Worm (Caenorhabditis elegans) whole organism, dauer: ENCODE measurements around the gene C42D8.9.

Experiments used
- unc-62 ChIP-seq: sonication (generic microtip); optimal IDR thresholded peaks from 2 replicates; lab custom pipeline; 2017; ENCODE audit warnings: missing biosample characterization, missing genetic modification reagents, missing genetic modification characterization

The C42D8.9 gene

DNA sequence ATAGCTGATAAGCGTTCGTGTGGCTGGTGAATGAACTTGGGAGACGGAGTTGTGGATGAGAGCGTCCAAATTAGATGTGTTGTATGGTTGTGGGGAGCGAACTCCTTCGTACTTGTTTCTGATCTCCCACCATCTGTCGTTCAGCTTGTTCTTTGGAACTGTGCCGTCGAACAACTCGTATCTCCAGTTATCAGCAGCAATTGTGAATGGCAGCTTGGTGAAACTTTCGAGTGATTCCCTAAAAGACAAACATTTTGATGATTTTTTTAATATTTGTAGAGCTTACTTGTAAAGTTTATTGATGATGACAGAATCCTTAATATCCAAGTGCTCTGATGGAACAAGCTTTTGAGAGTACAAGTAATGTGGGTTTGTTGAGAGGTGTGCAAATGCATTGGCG, 12.8 kb downstream of the C42D8.9 start:
- no peak for TF ChIP-seq unc-62

ce11 chrX:5087366-5087891, 19.4 kb downstream of the C42D8.9 start, which contains the start of gene pnk-4:
pnk-4 (plus strand) TSS chrX:5087841.
- TF ChIP-seq unc-62: no peak

DNA sequence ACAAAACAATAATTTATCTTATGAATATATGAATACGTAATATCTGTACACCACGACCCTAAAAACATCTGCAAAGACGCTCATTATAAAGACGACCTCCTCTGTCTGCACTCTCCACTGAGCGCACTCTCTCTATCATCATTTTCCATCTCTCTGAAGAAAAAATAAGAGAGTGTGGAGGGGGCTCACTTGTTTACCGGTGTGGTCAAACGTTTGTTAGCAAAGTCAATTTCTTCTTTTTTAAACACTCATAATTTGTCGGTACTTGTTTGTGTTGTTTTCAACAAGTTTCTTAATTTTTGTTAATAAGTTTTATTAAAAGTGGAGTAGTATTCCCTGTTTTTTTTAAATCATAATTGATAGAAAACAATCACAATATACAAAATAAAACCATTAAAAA, 20.6 kb downstream of the C42D8.9 start:
- TF ChIP-seq unc-62: no peak

DNA sequence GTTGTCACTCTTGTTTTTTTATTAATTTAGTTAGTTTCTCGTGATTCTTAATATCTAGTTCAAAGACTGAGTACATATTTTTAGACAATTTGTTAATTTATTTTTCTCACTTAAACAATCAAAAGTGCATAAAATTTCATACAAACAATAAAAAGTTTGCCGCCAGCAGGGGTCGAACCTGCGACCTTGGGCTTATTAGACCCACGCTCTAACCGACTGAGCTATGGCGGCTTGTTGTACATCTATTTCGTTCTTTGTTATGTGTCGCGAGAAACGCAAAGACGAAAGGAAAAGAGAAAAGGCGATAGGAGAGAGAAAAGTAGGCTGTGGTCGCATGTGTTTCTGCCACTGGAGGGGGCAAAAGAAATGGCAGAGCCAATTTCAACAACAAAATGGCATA, 21.4 kb downstream of the C42D8.9 start:
- TF ChIP-seq unc-62: no peak

- no peak for TF ChIP-seq unc-62
These were observed 22.3 kb downstream of the C42D8.9 start, which contains the start of gene ets-5 for ce11 chrX:5084495-5084894. ets-5 (minus strand) TSS chrX:5084526.

DNA sequence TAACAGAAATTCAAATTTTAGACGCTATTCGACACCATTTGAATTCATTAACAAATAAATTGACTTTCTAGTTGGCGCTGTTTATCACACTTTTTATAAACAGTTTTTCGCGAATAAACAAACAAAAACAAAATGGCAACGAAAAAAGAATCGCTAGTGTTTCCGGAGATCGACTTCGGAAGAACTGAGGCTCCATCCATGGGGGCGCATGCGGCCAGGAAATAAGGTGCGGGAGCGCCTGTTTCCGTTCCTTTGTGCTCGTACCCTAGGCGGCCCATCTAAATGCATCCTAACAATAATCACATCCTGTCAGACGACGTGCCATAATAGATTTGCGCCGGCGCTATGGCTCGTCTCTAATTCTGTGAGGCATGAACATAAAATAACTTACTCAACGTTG, 22.8 kb downstream of the C42D8.9 start:
- TF ChIP-seq unc-62: no peak

DNA sequence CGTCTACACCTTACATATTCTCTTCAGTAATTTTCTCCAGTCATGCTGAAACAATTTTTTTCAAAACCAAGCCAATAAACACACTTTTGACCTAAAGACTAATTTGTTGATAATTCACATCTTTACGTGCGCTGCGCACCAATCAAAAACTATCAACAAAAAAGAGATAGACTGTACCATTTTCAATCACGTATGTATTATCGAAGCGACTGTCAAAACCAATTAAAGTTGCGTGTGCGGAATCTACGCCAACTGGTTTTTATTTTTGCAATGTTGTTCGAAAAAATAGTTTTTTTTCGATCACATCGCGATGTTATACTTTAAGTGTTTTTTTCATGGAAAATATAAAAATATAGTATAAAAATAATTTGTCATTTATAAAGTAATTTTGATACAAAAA, 27.5 kb downstream of the C42D8.9 start:
- TF ChIP-seq unc-62: no peak

- TF ChIP-seq unc-62: no peak
These were observed 29.0 kb downstream of the C42D8.9 start, which contains the start of gene cal-5 for ce11 chrX:5077696-5078343. cal-5 (minus strand) TSS chrX:5077961.

DNA sequence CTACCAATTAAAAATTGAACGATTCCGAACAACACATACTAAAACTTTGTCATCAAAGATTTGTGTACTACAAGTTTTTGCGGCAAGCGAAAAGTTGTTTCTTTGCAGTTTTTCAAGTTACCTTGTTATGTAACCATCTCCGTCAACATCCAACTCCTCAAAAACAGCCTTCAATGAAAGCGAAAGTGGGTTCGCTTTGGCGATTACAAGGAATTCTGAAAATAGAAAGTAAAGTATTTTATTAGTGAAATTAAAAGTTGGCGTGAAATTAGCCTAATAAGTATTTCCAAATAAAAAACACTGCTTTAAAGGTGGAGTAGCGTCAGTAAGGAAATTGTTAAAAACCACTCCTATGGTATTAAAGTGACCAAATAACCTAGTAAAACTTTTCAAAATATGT, 31.3 kb downstream of the C42D8.9 start:
- no peak for TF ChIP-seq unc-62

- TF ChIP-seq unc-62: no peak
These were observed 32.9 kb downstream of the C42D8.9 start for ce11 chrX:5073895-5074294.

ce11 chrX:5071025-5071424, 35.8 kb downstream of the C42D8.9 start:
- no peak for TF ChIP-seq unc-62

DNA sequence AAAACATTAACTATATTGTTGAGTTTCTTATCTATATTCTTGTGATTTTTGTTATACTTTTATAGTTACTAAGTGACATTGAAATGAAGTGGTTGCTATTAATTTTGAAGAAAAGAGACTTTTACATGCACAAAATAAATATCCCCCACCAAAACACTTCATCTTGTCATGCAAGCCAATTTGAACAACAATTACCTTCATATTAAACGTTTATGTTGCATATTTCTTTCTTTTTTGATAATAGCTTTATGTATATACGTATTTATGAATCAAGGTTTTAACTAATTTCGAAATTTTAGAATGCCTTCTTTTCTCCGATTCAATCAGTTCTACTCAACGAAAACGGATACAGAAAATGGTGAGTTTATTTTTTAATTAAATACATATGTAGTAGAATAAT, 39.0 kb downstream of the C42D8.9 start, which contains the start of gene clc-7:
TSS of gene clc-7 (plus strand) at position 301 of the 400 bp plus-strand sequence.
- TF ChIP-seq unc-62: no peak

ce11 chrX:5066570-5066969, 40.3 kb downstream of the C42D8.9 start:
- TF ChIP-seq unc-62: no peak

DNA sequence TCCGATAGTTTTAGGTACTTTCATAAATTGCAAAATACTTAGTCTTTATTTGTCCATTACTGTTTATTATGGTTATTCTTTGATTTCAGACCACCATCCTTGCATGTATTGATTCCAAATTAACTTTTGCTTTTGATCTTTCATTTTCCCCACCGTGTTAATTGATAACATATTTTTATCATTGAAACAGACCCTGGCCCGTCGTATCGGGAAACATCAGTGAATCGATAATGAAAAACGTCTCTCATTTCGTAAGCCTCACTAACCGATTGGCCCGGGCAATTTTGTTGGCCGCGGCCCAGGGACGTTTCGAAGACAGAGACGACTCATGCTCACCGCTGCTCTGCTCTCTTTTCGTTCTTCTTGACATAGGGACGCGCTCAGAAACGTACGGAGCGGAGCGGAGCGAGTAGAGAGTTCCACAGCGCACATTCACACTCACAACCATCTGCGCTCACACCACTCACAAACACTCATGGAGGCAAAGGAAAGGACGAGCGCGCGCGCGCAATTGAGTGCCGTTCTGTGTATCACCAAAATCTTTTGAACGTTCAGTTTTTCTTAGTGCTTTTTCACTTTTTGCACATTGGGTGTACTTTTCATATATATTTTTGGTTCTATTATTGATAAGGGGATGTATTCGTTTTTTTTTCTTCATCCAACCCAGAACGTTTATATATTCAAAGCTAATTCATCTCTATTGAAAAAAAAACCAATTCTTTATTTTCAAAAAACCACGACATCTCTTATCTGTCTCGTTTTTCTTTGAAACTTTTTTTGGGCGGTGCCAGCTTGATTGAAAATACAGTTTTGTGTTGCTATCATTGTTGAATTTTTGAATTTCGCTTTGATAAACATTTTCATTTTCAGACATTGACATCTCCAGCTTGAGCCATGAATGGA, 42.8 kb downstream of the C42D8.9 start, which contains the start of gene C24H10.2:
TSS of gene C24H10.2 (plus strand) at position 853 of the 903 bp plus-strand sequence.
- TF ChIP-seq unc-62: no peak

DNA sequence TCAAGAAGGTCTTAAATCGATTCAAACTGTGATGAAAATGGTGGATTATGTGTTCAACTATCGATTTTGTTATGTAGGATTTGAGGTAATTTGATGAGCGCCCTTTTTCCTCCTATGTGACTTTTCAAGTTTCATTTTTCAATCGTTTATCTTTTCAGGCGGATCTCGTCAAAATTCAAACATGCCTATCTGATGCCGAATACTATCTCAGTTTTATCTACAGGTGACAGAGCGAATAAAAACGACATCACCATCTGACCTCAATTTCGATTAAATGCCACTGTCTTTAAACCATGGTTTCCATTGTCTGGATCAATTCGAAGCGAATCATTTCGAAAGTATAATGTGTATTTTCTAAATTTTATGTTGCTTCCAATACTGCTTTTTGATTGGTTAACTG, 45.1 kb downstream of the C42D8.9 start:
- no peak for TF ChIP-seq unc-62

DNA sequence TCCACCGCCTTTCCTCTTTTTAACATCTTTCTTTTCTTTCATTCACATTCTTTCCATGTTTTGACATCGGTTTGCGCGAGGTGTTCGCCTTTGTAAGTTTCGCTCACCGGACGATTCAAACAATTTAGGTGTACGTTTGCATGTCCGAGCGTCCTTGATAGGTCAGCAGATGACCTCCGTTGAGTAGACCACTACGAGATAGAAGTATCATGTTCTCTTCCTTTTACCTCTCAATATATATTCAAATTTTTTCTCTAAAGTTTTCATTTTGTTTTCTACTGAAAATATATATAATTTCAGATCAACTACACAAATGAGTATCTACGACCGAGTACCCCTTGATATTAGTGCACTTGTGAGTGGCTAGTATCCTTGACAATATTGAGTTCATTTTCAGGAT, 46.1 kb downstream of the C42D8.9 start, which contains the start of gene C24H10.3:
TSS of gene C24H10.3 (plus strand) at position 301 of the 400 bp plus-strand sequence.
- TF ChIP-seq unc-62: no peak

DNA sequence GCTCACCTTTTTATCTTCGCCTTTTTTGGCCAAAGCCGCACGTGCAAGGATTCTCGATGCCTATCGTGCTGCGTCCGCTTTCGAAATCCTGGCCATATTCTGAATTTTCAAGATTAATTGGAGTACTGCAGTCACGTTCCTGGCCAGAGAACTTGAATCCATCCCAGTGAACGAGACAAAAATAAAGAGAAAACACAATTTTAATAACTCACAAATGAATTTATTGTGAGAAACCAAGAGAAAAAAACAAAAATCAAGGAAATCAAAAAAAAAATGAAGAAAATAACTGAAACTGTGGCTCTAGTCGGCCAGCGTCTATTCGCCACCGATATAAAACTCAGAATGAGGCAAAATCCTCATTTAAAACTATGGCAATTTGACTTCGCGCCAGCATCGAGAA, 47.7 kb downstream of the C42D8.9 start, which contains the start of gene C24H10.4:
TSS of gene C24H10.4 (minus strand) at position 101 of the 400 bp plus-strand sequence.
- TF ChIP-seq unc-62: no peak
